Fruit fly (Drosophila melanogaster): ENCODE data around the gene Cog7.
A peak's percentile ranks its signal among the peaks of the same experiment; 100 is the strongest.

Gene Cog7

dm6 chr3R:29926089-29926488, 6.8 kb downstream of the Cog7 start, which contains the start of gene Jon99Ci:
TSS of gene Jon99Ci (minus strand) at chr3R:29926189.
- TF ChIP-seq CG11560 (tag; IDR thresholded peaks at IDR 0.05) (no peak), exex (tag; optimal IDR thresholded peaks at IDR 0.05) (peak; percentile 45), Sox102F (GFP tag; optimal IDR thresholded peaks at IDR 0.05) (no peak), hbn (GFP tag; IDR thresholded peaks at IDR 0.05; ENCODE audit: partially characterized antibody) (no peak), CG9727 (GFP tag; optimal IDR thresholded peaks at IDR 0.05) (no peak), sug (tag; optimal IDR thresholded peaks at IDR 0.05) (peak; percentile 66), yki (optimal IDR thresholded peaks at IDR 0.05) (no peak), gfzf (GFP tag; optimal IDR thresholded peaks at IDR 0.05) (no peak), Sry-δ (GFP tag; optimal IDR thresholded peaks at IDR 0.05) (no peak), fd96Cb (tag; optimal IDR thresholded peaks at IDR 0.05) (no peak), shn (GFP tag; optimal IDR thresholded peaks at IDR 0.05) (no peak), fru (optimal IDR thresholded peaks at IDR 0.05) (no peak), CG9817 (tag; optimal IDR thresholded peaks at IDR 0.05) (no peak), pnt (GFP tag; optimal IDR thresholded peaks at IDR 0.05) (no peak), CG12391 (tag; optimal IDR thresholded peaks at IDR 0.05) (no peak), kni (GFP tag; optimal IDR thresholded peaks at IDR 0.05) (no peak), sc (optimal IDR thresholded peaks at IDR 0.05) (no peak), sc (GFP tag; optimal IDR thresholded peaks at IDR 0.05) (no peak)

- TF ChIP-seq CG14860 (GFP tag; IDR thresholded peaks at IDR 0.05; ENCODE audit: partially characterized antibody) (0 out of 3 replicates have a peak, but pooled peaks have one; percentile 20), C15 (GFP tag; IDR thresholded peaks at IDR 0.05) (peak; percentile 41; the same call in 1 of the 3 replicates), exex (tag; optimal IDR thresholded peaks at IDR 0.05) (peak; percentile 28)
Observed at dm6 chr3R:29924515-29924914, 8.3 kb downstream of the Cog7 start, which contains the start of gene Jon99Cii. TSS of gene Jon99Cii (minus strand) at chr3R:29924615.

- peak; percentile 45 for TF ChIP-seq exex (tag; optimal IDR thresholded peaks at IDR 0.05)
Observed at dm6 chr3R:29921916-29922315, 10.9 kb downstream of the Cog7 start, which contains the start of gene Jon99Ciii. TSS of gene Jon99Ciii (plus strand) at chr3R:29922216.

dm6 chr3R:29920189-29920588, 12.7 kb downstream of the Cog7 start, which contains the start of gene trp:
TSS of gene trp (minus strand) at chr3R:29920289.
- TF ChIP-seq Dbx (GFP tag; IDR thresholded peaks at IDR 0.05), result no peak
- no peak for TF ChIP-seq Dp (GFP tag; optimal IDR thresholded peaks at IDR 0.05)
- TF ChIP-seq BEAF-32 (GFP tag; optimal IDR thresholded peaks at IDR 0.05), result no peak
- TF ChIP-seq odd (GFP tag; optimal IDR thresholded peaks at IDR 0.05), result no peak
- no peak for TF ChIP-seq CG2199 (GFP tag; IDR thresholded peaks at IDR 0.05)
- no peak for TF ChIP-seq usp (GFP tag; optimal IDR thresholded peaks at IDR 0.05)
- TF ChIP-seq chn (GFP tag; optimal IDR thresholded peaks at IDR 0.05), result no peak
- no peak for TF ChIP-seq pzg (GFP tag; optimal IDR thresholded peaks at IDR 0.05)
- no peak for TF ChIP-seq sr (GFP tag; IDR thresholded peaks at IDR 0.05)
- TF ChIP-seq Chrac-16 (GFP tag; optimal IDR thresholded peaks at IDR 0.05), result no peak
- TF ChIP-seq Meics (GFP tag; optimal IDR thresholded peaks at IDR 0.05), result no peak
- no peak for TF ChIP-seq dmrt99B (tag; optimal IDR thresholded peaks at IDR 0.05)
- TF ChIP-seq CG8089 (GFP tag; optimal IDR thresholded peaks at IDR 0.05), result no peak
- no peak for TF ChIP-seq al (GFP tag; IDR thresholded peaks at IDR 0.05)
- no peak for TF ChIP-seq pan (optimal IDR thresholded peaks at IDR 0.05)
- no peak for TF ChIP-seq pan (GFP tag; optimal IDR thresholded peaks at IDR 0.05 in 1 of 2, IDR thresholded peaks at IDR 0.05 in 1 of 2)
- no peak for TF ChIP-seq CG18619 (GFP tag; optimal IDR thresholded peaks at IDR 0.05)
- TF ChIP-seq CG13624 (GFP tag; optimal IDR thresholded peaks at IDR 0.05), result no peak
- no peak for TF ChIP-seq CG15479 (GFP tag; optimal IDR thresholded peaks at IDR 0.05)

All from whole organism, embryonic.